Worm (Caenorhabditis elegans): ENCODE data around the gene F21D12.3.

DNA sequence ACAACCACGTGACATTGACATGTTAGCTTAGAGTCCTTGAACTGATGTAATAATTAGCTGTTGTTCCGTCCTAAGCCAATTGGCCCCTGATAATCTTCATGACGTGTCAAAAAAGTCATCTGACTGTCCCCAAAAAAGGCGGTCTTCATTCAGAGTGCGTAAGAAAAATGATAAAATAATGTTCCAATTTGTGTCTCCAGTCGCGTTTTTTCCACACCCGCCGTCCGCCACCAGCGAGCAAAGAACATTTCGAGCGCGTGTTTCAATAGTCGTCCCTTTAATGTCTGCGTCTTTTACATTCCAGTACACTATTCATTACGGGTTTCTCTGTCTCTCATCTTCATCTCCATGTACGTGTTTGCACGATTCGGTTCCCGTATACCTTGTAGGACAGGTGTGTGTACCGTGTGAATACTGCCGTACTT lies 13.7 kb upstream of the F21D12.3 start:
- no peak for TF ChIP-seq ama-1 (optimal IDR thresholded peaks at IDR 0.05)
- TF ChIP-seq pes-1 (GFP tag; IDR thresholded peaks at IDR 0.05) = no peak
- no peak for TF ChIP-seq ceh-13 (GFP tag; optimal IDR thresholded peaks at IDR 0.05)

All from whole organism, early embryonic.